Fruit fly (Drosophila melanogaster): Measurements from ENCODE around the gene Prosbeta4.

Gene Prosbeta4

DNA sequence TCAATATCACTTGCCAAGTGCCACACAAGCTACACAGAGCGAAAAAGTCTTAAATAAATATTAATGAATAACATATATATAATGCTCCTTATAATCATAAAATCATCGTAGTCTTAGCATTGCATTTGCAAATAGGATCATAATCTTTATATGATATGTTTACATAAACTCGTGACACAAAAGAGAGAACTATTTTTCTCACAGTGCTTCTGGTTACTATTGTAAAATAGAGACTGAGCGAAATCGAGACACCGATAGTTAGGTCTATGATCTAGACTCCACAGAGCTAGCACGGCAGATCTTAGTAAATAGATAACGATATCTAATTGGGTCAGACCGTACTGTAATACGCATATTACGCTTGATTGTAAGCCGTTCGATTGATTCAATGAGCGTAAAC is 22.2 kb downstream of the Prosbeta4 start (continued):
- TF ChIP-seq lab (GFP tag; optimal IDR thresholded peaks at IDR 0.05), result no peak
- no peak for TF ChIP-seq gsb (GFP tag; IDR thresholded peaks at IDR 0.05)
- TF ChIP-seq Tbp (GFP tag; optimal IDR thresholded peaks at IDR 0.05), result no peak
- peak; percentile 70 for TF ChIP-seq CG1603 (tag; optimal IDR thresholded peaks at IDR 0.05)
- TF ChIP-seq tup (GFP tag; optimal IDR thresholded peaks at IDR 0.05), result no peak
- no peak for TF ChIP-seq CG4730 (GFP tag; IDR thresholded peaks at IDR 0.05)
- TF ChIP-seq Camta (GFP tag; optimal IDR thresholded peaks at IDR 0.05), result no peak
- no peak for TF ChIP-seq disco-r (GFP tag; optimal IDR thresholded peaks at IDR 0.05)
- TF ChIP-seq ab (GFP tag; optimal IDR thresholded peaks at IDR 0.05), result no peak
- TF ChIP-seq Abd-B (GFP tag; optimal IDR thresholded peaks at IDR 0.05), result peak; percentile 65
- no peak for TF ChIP-seq knrl (GFP tag; IDR thresholded peaks at IDR 0.05; ENCODE audit: partially characterized antibody)
- TF ChIP-seq CG7372 (GFP tag; IDR thresholded peaks at IDR 0.05), result no peak
- no peak for TF ChIP-seq Lpt (GFP tag; optimal IDR thresholded peaks at IDR 0.05)
- TF ChIP-seq CG10654 (GFP tag; optimal IDR thresholded peaks at IDR 0.05), result no peak
- no peak for TF ChIP-seq cas (GFP tag; IDR thresholded peaks at IDR 0.05)
- no peak for TF ChIP-seq wek (GFP tag; optimal IDR thresholded peaks at IDR 0.05)
- no peak for TF ChIP-seq zfh2 (GFP tag; optimal IDR thresholded peaks at IDR 0.05)
- no peak for TF ChIP-seq Neu2 (GFP tag; optimal IDR thresholded peaks at IDR 0.05; ENCODE audit: borderline replicate concordance)
- TF ChIP-seq eyg (GFP tag; optimal IDR thresholded peaks at IDR 0.05), result no peak
- TF ChIP-seq amos (GFP tag; IDR thresholded peaks at IDR 0.05; ENCODE audit: partially characterized antibody), result no peak
- TF ChIP-seq Hr39 (optimal IDR thresholded peaks at IDR 0.05), result no peak
- TF ChIP-seq sqz (GFP tag; optimal IDR thresholded peaks at IDR 0.05), result no peak
- no peak for TF ChIP-seq hbn (GFP tag; IDR thresholded peaks at IDR 0.05; ENCODE audit: partially characterized antibody)
- TF ChIP-seq CG31365 (tag; optimal IDR thresholded peaks at IDR 0.05), result no peak
- TF ChIP-seq wor (GFP tag; IDR thresholded peaks at IDR 0.05), result peak; percentile 61
- TF ChIP-seq Bgb (GFP tag; IDR thresholded peaks at IDR 0.05; ENCODE audit: partially characterized antibody), result no peak
- TF ChIP-seq lmd (GFP tag; IDR thresholded peaks at IDR 0.05), result peak; percentile 81
- no peak for TF ChIP-seq tll (GFP tag; optimal IDR thresholded peaks at IDR 0.05)
- TF ChIP-seq CG7928 (GFP tag; optimal IDR thresholded peaks at IDR 0.05), result no peak
- TF ChIP-seq jigr1 (GFP tag; IDR thresholded peaks at IDR 0.05), result no peak
- no peak for TF ChIP-seq Stat92E (GFP tag; optimal IDR thresholded peaks at IDR 0.05)
- no peak for TF ChIP-seq ham (GFP tag; IDR thresholded peaks at IDR 0.05)
- no peak for TF ChIP-seq Kr (GFP tag; optimal IDR thresholded peaks at IDR 0.05)

- no peak for TF ChIP-seq pros (GFP tag; optimal IDR thresholded peaks at IDR 0.05)
- TF ChIP-seq cg (GFP tag; optimal IDR thresholded peaks at IDR 0.05), result no peak
- no peak for TF ChIP-seq ATbp (GFP tag; optimal IDR thresholded peaks at IDR 0.05)
- TF ChIP-seq ci (GFP tag; IDR thresholded peaks at IDR 0.05), result peak; percentile 62; the same call in 1 of the 3 replicates
- TF ChIP-seq Lim3 (GFP tag; IDR thresholded peaks at IDR 0.05), result no peak
- TF ChIP-seq tna (GFP tag; IDR thresholded peaks at IDR 0.05; ENCODE audit: partially characterized antibody), result no peak
- peak; percentile 29; the same call in 1 of the 2 replicates for TF ChIP-seq MBD-R2 (GFP tag; IDR thresholded peaks at IDR 0.05)
- TF ChIP-seq CG17328 (GFP tag; IDR thresholded peaks at IDR 0.05), result peak; percentile 51
- no peak for TF ChIP-seq phol (tag; optimal IDR thresholded peaks at IDR 0.05)
- TF ChIP-seq CG8290 (GFP tag; optimal IDR thresholded peaks at IDR 0.05), result no peak
- TF ChIP-seq CG8290 (tag; optimal IDR thresholded peaks at IDR 0.05), result peak in 1 of 2 experiments; percentile 35
- TF ChIP-seq CG12659 (GFP tag; optimal IDR thresholded peaks at IDR 0.05), result peak; percentile 24
- TF ChIP-seq CG5180 (GFP tag; optimal IDR thresholded peaks at IDR 0.05), result no peak
- no peak for TF ChIP-seq prd (optimal IDR thresholded peaks at IDR 0.05)
- TF ChIP-seq prd (GFP tag; IDR thresholded peaks at IDR 0.05), result no peak
- no peak for TF ChIP-seq Hr39 (optimal IDR thresholded peaks at IDR 0.05)
- peak; percentile 21 for TF ChIP-seq CG8924 (tag; optimal IDR thresholded peaks at IDR 0.05)
- no peak for TF ChIP-seq Myb (GFP tag; optimal IDR thresholded peaks at IDR 0.05)
- no peak for TF ChIP-seq CG33213 (GFP tag; optimal IDR thresholded peaks at IDR 0.05)
Observed at dm6 chr2L:16706882-16707775, 24.8 kb downstream of the Prosbeta4 start.

Data from whole organism, embryonic.